Worm (Caenorhabditis elegans) whole organism, L3 larva: ENCODE results near the gene nspg-13.

Source experiments
- R02D3.7 ChIP-seq: fragments of 150-350 bp; optimal IDR thresholded peaks from 2 replicates; lab custom pipeline; 2014; ENCODE audit warnings: missing biosample characterization, missing genetic modification characterization
- ZK546.5 ChIP-seq: sonication (generic microtip); optimal IDR thresholded peaks from 2 replicates; lab custom pipeline; 2017; ENCODE audit warnings: missing biosample characterization, missing genetic modification characterization
- aly-2 ChIP-seq: fragments of 150-350 bp; optimal IDR thresholded peaks from 2 replicates; lab custom pipeline; 2014; ENCODE audit warnings: missing biosample characterization, missing genetic modification characterization
- ama-1 ChIP-seq: fragments of 150-350 bp; optimal IDR thresholded peaks from 2 replicates; lab custom pipeline; 2018
- ceh-16 ChIP-seq: sonication (generic microtip); optimal IDR thresholded peaks from 2 replicates; lab custom pipeline; 2017; ENCODE audit warnings: missing biosample characterization, missing genetic modification characterization
- ceh-28 ChIP-seq: fragments of 150-350 bp; optimal IDR thresholded peaks from 2 replicates; lab custom pipeline; 2014; ENCODE audit warnings: missing biosample characterization, missing genetic modification reagents, missing genetic modification characterization
- ceh-82 ChIP-seq: fragments of 150-350 bp; optimal IDR thresholded peaks from 2 replicates; lab custom pipeline; 2014; ENCODE audit warnings: missing biosample characterization, missing genetic modification characterization
- ceh-9 ChIP-seq: sonication (generic microtip); optimal IDR thresholded peaks from 2 replicates; lab custom pipeline; 2018; ENCODE audit warnings: missing biosample characterization, missing genetic modification characterization
- daf-12 ChIP-seq: fragments of 150-350 bp; optimal IDR thresholded peaks from 2 replicates; lab custom pipeline; 2014; ENCODE audit warnings: missing biosample characterization, missing genetic modification reagents, missing genetic modification characterization
- egl-27 ChIP-seq: sonication (generic microtip); optimal IDR thresholded peaks from 4 replicates; lab custom pipeline; 2017; ENCODE audit warnings: missing biosample characterization, missing genetic modification reagents, missing genetic modification characterization
- egl-5 ChIP-seq: fragments of 150-350 bp; optimal IDR thresholded peaks from 2 replicates; lab custom pipeline; 2017; ENCODE audit warnings: missing biosample characterization, missing genetic modification reagents, missing genetic modification characterization, inconsistent platforms
- elt-1 ChIP-seq: fragments of 150-350 bp; optimal IDR thresholded peaks from 2 replicates; lab custom pipeline; 2014; ENCODE audit warnings: missing biosample characterization, missing genetic modification characterization
- elt-2 ChIP-seq: sonication (generic microtip); optimal IDR thresholded peaks from 2 replicates; lab custom pipeline; 2016; ENCODE audit warnings: missing genetic modification reagents, mild to moderate bottlenecking, missing genetic modification characterization, missing compliant biosample characterization
- elt-3 ChIP-seq, 3 experiments: fragments of 150-350 bp in 1 of 3; sonication (generic microtip) in 2 of 3; optimal IDR thresholded peaks; 2 replicates in 2 of 3; 4 replicates in 1 of 3; lab custom pipeline; 2014 to 2017; ENCODE audit warnings: missing biosample characterization in 3 of 3, missing genetic modification characterization in 3 of 3
- eor-1 ChIP-seq, 2 experiments: fragments of 150-350 bp; optimal IDR thresholded peaks; 2 replicates each; lab custom pipeline; 2014 to 2018; ENCODE audit warnings: missing biosample characterization in 2 of 2, missing genetic modification characterization in 2 of 2
- fkh-10 ChIP-seq: sonication (generic microtip); optimal IDR thresholded peaks from 2 replicates; lab custom pipeline; 2017; ENCODE audit warnings: missing biosample characterization, missing genetic modification reagents, missing genetic modification characterization
- fkh-2 ChIP-seq: fragments of 150-350 bp; optimal IDR thresholded peaks from 2 replicates; lab custom pipeline; 2014; ENCODE audit warnings: missing biosample characterization, missing genetic modification reagents, missing genetic modification characterization
- fos-1 ChIP-seq: fragments of 150-350 bp; optimal IDR thresholded peaks from 2 replicates; lab custom pipeline; 2014; ENCODE audit warnings: missing biosample characterization, missing genetic modification characterization
- hmg-11 ChIP-seq: sonication (generic microtip); optimal IDR thresholded peaks from 2 replicates; lab custom pipeline; 2016; ENCODE audit warnings: missing genetic modification characterization, missing compliant biosample characterization
- jun-1 ChIP-seq: fragments of 150-350 bp; optimal IDR thresholded peaks from 2 replicates; lab custom pipeline; 2014; ENCODE audit warnings: missing biosample characterization, missing genetic modification reagents, missing genetic modification characterization
- lin-15B ChIP-seq: fragments of 150-350 bp; optimal IDR thresholded peaks from 2 replicates; lab custom pipeline; 2014; ENCODE audit warnings: missing biosample characterization, missing genetic modification characterization
- lin-39 ChIP-seq: fragments of 150-350 bp; optimal IDR thresholded peaks from 2 replicates; lab custom pipeline; 2018; ENCODE audit warnings: missing biosample characterization, missing genetic modification reagents, missing genetic modification characterization
- lsy-12 ChIP-seq: sonication (generic microtip); optimal IDR thresholded peaks from 2 replicates; lab custom pipeline; 2016; ENCODE audit warnings: mild to moderate bottlenecking, missing genetic modification characterization, missing compliant biosample characterization
- mdl-1 ChIP-seq: fragments of 150-350 bp; optimal IDR thresholded peaks from 2 replicates; lab custom pipeline; 2014; ENCODE audit warnings: missing biosample characterization, missing genetic modification characterization
- mml-1 ChIP-seq: fragments of 150-350 bp; sonication (generic microtip); optimal IDR thresholded peaks from 3 replicates; lab custom pipeline; 2014; ENCODE audit warnings: missing biosample characterization, missing genetic modification characterization
- nfya-1 ChIP-seq: sonication (generic microtip); optimal IDR thresholded peaks from 2 replicates; lab custom pipeline; 2017; ENCODE audit warnings: missing genetic modification characterization, mild to moderate bottlenecking, missing compliant biosample characterization, antibody characterized with exemption, moderate library complexity; ENCODE audit not compliant: insufficient read depth
- nhr-11 ChIP-seq: fragments of 150-350 bp; optimal IDR thresholded peaks from 2 replicates; lab custom pipeline; 2014; ENCODE audit warnings: missing biosample characterization, missing genetic modification characterization
- nhr-12 ChIP-seq: fragments of 150-350 bp; optimal IDR thresholded peaks from 2 replicates; lab custom pipeline; 2014; ENCODE audit warnings: missing biosample characterization, missing genetic modification characterization
- nhr-23 ChIP-seq: fragments of 150-350 bp; optimal IDR thresholded peaks from 2 replicates; lab custom pipeline; 2014; ENCODE audit warnings: missing biosample characterization, missing genetic modification reagents, missing genetic modification characterization
- nhr-237 ChIP-seq: fragments of 150-350 bp; optimal IDR thresholded peaks from 2 replicates; lab custom pipeline; 2014; ENCODE audit warnings: missing biosample characterization, missing genetic modification characterization
- nhr-25 ChIP-seq: sonication (generic microtip); optimal IDR thresholded peaks from 2 replicates; lab custom pipeline; 2017; ENCODE audit warnings: missing biosample characterization, missing genetic modification characterization
- nhr-28 ChIP-seq: fragments of 150-350 bp; optimal IDR thresholded peaks from 2 replicates; lab custom pipeline; 2014; ENCODE audit warnings: missing biosample characterization, missing genetic modification characterization
- nhr-43 ChIP-seq: sonication (generic microtip); optimal IDR thresholded peaks from 2 replicates; lab custom pipeline; 2016; ENCODE audit warnings: mild to moderate bottlenecking, missing genetic modification characterization, missing compliant biosample characterization; ENCODE audit not compliant: poor library complexity, severe bottlenecking
- nhr-67 ChIP-seq: fragments of 150-350 bp; optimal IDR thresholded peaks from 2 replicates; lab custom pipeline; 2014; ENCODE audit warnings: missing biosample characterization, missing genetic modification characterization
- nhr-76 ChIP-seq: fragments of 150-350 bp; sonication (generic microtip); optimal IDR thresholded peaks from 5 replicates; lab custom pipeline; 2014; ENCODE audit warnings: missing biosample characterization, missing genetic modification characterization
- nhr-77 ChIP-seq: fragments of 150-350 bp; optimal IDR thresholded peaks from 2 replicates; lab custom pipeline; 2014; ENCODE audit warnings: missing biosample characterization, missing genetic modification characterization
- pha-4 ChIP-seq: fragments of 150-350 bp; optimal IDR thresholded peaks from 2 replicates; lab custom pipeline; 2014; ENCODE audit warnings: missing biosample characterization, missing genetic modification reagents, missing genetic modification characterization
- pqm-1 ChIP-seq: fragments of 150-350 bp; optimal IDR thresholded peaks from 2 replicates; lab custom pipeline; 2017; ENCODE audit warnings: missing biosample characterization, missing genetic modification characterization, inconsistent platforms
- sea-2 ChIP-seq: fragments of 150-350 bp; sonication (generic microtip); optimal IDR thresholded peaks from 4 replicates; lab custom pipeline; 2014; ENCODE audit warnings: missing biosample characterization, missing genetic modification reagents, missing genetic modification characterization
- skn-1 ChIP-seq: fragments of 150-350 bp; optimal IDR thresholded peaks from 2 replicates; lab custom pipeline; 2014; ENCODE audit warnings: missing biosample characterization, missing genetic modification characterization
- snpc-4 ChIP-seq: fragments of 150-350 bp; optimal IDR thresholded peaks from 2 replicates; lab custom pipeline; 2014; ENCODE audit warnings: missing biosample characterization, missing genetic modification characterization
- tbx-2 ChIP-seq: sonication (generic microtip); optimal IDR thresholded peaks from 2 replicates; lab custom pipeline; 2016; ENCODE audit warnings: mild to moderate bottlenecking, missing genetic modification characterization, missing compliant biosample characterization
- unc-39 ChIP-seq: sonication (generic microtip); optimal IDR thresholded peaks from 4 replicates; lab custom pipeline; 2017; ENCODE audit warnings: missing biosample characterization, missing genetic modification characterization
- unc-62 ChIP-seq: fragments of 150-350 bp; sonication (generic microtip); optimal IDR thresholded peaks from 4 replicates; lab custom pipeline; 2014; ENCODE audit warnings: missing biosample characterization, missing genetic modification reagents, missing genetic modification characterization
- zag-1 ChIP-seq: fragments of 150-350 bp; optimal IDR thresholded peaks from 2 replicates; lab custom pipeline; 2014; ENCODE audit warnings: missing biosample characterization, missing genetic modification characterization
- ztf-11 ChIP-seq: fragments of 150-350 bp; optimal IDR thresholded peaks from 2 replicates; lab custom pipeline; 2014; ENCODE audit warnings: missing biosample characterization, missing genetic modification characterization
- ztf-4 ChIP-seq: fragments of 150-350 bp; optimal IDR thresholded peaks from 2 replicates; lab custom pipeline; 2014; ENCODE audit warnings: missing biosample characterization, missing genetic modification characterization

The nspg-13 gene

ce11 chrX:5244041-5244440 lies 11.0 kb upstream of the nspg-13 start, which contains the start of gene Y34B4A.7:
Y34B4A.7 (plus strand) TSS chrX:5244337.
- TF ChIP-seq nhr-23 (peak; percentile 72), R02D3.7 (tag; lab: Kevin White, UChicago) (no peak), nhr-237 (tag; lab: Kevin White, UChicago) (no peak), mdl-1 (no peak), snpc-4 (tag; lab: Kevin White, UChicago) (peak; percentile 80), ceh-28 (peak; percentile 19), egl-27 (tag; lab: Kevin White, UChicago) (no peak), unc-39 (tag; lab: Kevin White, UChicago) (no peak), fkh-2 (tag; lab: Kevin White, UChicago) (no peak), egl-5 (tag; lab: Kevin White, UChicago) (no peak), ztf-11 (no peak), nhr-11 (tag; lab: Kevin White, UChicago) (peak; percentile 33), elt-3 (tag; optimal IDR thresholded peaks at IDR 0.05; lab: Kevin White, UChicago) (no peak), zag-1 (tag; lab: Kevin White, UChicago) (no peak), elt-1 (tag; lab: Kevin White, UChicago) (no peak), nhr-77 (tag; lab: Kevin White, UChicago) (no peak), pha-4 (peak; percentile 73), fos-1 (tag; lab: Kevin White, UChicago) (no peak), ama-1 (lab: Kevin White, UChicago) (no peak), mml-1 (no peak), aly-2 (tag; lab: Kevin White, UChicago) (no peak), nhr-67 (tag; lab: Kevin White, UChicago) (no peak), sea-2 (no peak), nhr-28 (tag; lab: Kevin White, UChicago) (no peak), lin-39 (tag; lab: Kevin White, UChicago) (peak; percentile 71), daf-12 (no peak), lin-15B (tag; lab: Kevin White, UChicago) (peak; percentile 48), nfya-1 (tag; lab: Kevin White, UChicago) (peak; percentile 51), skn-1 (no peak), nhr-25 (tag; lab: Kevin White, UChicago) (peak; percentile 76), lsy-12 (no peak), unc-62 (GFP tag; lab: Kevin White, UChicago) (no peak), tbx-2 (tag; lab: Kevin White, UChicago) (peak; percentile 45), ceh-16 (tag; lab: Kevin White, UChicago) (no peak), elt-2 (tag; lab: Kevin White, UChicago) (peak; percentile 39), ZK546.5 (tag; lab: Kevin White, UChicago) (no peak), ceh-9 (tag; lab: Kevin White, UChicago) (no peak), nhr-43 (tag; lab: Kevin White, UChicago) (peak; percentile 2), nhr-12 (tag; lab: Kevin White, UChicago) (no peak), pqm-1 (tag; lab: Kevin White, UChicago) (no peak), hmg-11 (tag; lab: Kevin White, UChicago) (peak; percentile 37), jun-1 (tag; lab: Kevin White, UChicago) (no peak), fkh-10 (no peak), ztf-4 (tag; lab: Kevin White, UChicago) (no peak), nhr-76 (no peak), ceh-82 (tag; lab: Kevin White, UChicago) (no peak), eor-1 (tag; optimal IDR thresholded peaks at IDR 0.05; lab: Kevin White, UChicago) (no peak)
